Fruit fly (Drosophila melanogaster): ENCODE data around the gene Obp83a.

Obp83a gene

DNA sequence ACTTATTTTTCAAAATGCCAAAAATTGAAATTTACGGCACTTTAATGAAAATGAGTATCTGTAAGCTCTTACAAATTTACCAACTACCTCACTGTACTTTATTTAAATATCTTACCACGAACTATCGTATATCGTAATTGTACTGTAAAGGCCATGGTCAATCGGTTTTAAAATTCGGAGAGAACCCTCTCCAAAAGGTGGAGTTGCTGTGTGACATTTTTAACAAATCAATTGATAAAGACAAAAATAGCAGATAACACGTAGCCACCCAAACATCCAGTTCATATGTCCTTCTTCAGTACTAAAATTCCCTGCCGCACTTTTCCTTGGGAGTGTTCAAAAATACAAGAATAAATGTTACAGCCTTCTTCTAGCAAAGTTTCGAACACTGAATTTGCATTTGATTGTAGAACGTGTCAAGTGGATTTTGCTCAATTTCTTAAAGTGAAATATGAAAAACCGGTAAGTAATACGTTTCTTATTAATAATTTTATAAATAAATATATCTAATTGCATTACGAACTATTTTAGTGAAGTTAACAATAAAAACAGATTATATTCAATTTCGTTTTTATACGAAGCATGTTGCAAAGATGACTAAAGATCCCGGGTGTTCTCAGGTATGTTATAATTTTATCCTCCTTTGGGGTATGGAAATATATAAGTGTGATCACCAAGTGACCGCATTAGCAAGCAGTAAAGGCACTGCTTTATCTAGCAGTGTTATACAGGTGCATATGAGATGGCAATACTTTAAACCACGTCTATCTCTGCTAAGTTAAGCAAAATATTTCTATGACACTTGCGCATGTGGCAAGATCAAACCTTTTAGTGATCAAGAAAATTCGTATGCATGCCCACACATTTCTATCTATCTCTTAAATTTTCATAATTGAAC, 34.7 kb upstream of the Obp83a start (continued):
- TF ChIP-seq CG13287 (GFP tag; IDR thresholded peaks at IDR 0.05; ENCODE audit: partially characterized antibody) (peak; percentile 30), Myb (GFP tag; optimal IDR thresholded peaks at IDR 0.05) (peak; percentile 28), HmgD (GFP tag; optimal IDR thresholded peaks at IDR 0.05) (no peak), CG10267 (tag; optimal IDR thresholded peaks at IDR 0.05) (peak; percentile 66), prd (optimal IDR thresholded peaks at IDR 0.05) (no peak), prd (GFP tag; IDR thresholded peaks at IDR 0.05) (no peak), Dll (GFP tag; IDR thresholded peaks at IDR 0.05; ENCODE audit: partially characterized antibody) (peak; percentile 52; the same call in 2 of the 4 replicates), CG43689 (GFP tag; IDR thresholded peaks at IDR 0.05) (no peak), HLHmδ (GFP tag; optimal IDR thresholded peaks at IDR 0.05) (no peak), pzg (GFP tag; optimal IDR thresholded peaks at IDR 0.05) (peak; percentile 18), CG1603 (tag; optimal IDR thresholded peaks at IDR 0.05) (peak; percentile 21)

DNA sequence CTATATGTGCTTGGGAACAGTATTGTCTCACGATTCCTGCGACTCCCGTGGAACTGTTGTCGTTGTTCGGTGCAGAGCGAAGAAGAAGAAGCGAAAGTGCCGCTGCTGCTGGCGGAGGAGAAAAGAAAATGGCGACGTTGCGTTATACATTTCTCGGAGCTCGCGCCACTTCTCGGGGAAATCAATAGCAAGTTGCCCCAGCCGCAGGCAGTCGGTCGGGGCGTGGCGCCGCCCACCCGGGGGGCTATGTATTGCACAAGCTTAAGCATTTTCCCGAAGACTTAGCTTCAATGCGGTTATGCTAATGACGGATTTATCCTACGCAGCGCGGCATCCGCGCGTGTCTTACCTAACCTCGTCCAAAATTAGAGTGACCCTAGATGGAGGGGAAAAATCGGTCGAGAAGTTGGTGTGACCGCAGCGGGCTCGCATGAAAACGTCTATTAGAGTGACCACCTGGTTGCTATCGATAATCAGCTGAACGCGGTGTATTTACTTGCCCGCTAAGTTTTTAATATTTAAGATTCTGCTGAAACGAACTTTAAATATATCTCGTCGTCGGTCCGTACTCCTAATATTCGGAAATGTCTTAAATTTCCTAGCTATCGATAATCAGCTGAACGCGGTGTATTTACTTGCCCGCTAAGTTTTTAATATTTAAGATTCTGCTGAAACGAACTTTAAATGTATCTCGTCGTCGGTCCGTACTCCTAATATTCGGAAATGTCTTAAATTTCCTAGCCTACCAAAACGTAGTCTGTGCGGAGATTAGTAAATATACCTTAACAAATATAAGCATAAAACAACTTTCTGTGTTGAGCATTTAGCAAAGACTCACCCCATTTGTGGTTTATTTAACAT, 33.4 kb upstream of the Obp83a start, which contains the start of gene Rm62:
Rm62 (minus strand) TSS at position 378 of the 861 bp plus-strand sequence.
- TF ChIP-seq chn (GFP tag; optimal IDR thresholded peaks at IDR 0.05) (peak; percentile 14), CG2116 (GFP tag; optimal IDR thresholded peaks at IDR 0.05) (peak; percentile 66), hkb (optimal IDR thresholded peaks at IDR 0.05) (no peak), hkb (GFP tag; IDR thresholded peaks at IDR 0.05) (peak; percentile 56; the same call in 1 of the 2 replicates), CG11093 (GFP tag; IDR thresholded peaks at IDR 0.05) (no peak), jumu (GFP tag; optimal IDR thresholded peaks at IDR 0.05) (no peak), kah (GFP tag; optimal IDR thresholded peaks at IDR 0.05) (peak; percentile 18), Nf-YA (GFP tag; IDR thresholded peaks at IDR 0.05) (no peak), Hr51 (GFP tag; optimal IDR thresholded peaks at IDR 0.05) (peak in 1 of 2 experiments; percentile 17), CG8290 (GFP tag; optimal IDR thresholded peaks at IDR 0.05) (no peak), CG8290 (tag; optimal IDR thresholded peaks at IDR 0.05) (peak; percentile 31 to 66), dm (GFP tag; optimal IDR thresholded peaks at IDR 0.05) (peak; percentile 53), Tbp (GFP tag; optimal IDR thresholded peaks at IDR 0.05) (no peak), mirr (GFP tag; optimal IDR thresholded peaks at IDR 0.05) (peak; percentile 32), CrebB (tag; optimal IDR thresholded peaks at IDR 0.05) (peak; percentile 4), ems (GFP tag; optimal IDR thresholded peaks at IDR 0.05) (no peak), Oaz (GFP tag; IDR thresholded peaks at IDR 0.05) (0 out of 2 replicates have a peak, but pooled peaks have one; percentile 10), org-1 (GFP tag; optimal IDR thresholded peaks at IDR 0.05) (peak; percentile 44), maf-S (GFP tag; optimal IDR thresholded peaks at IDR 0.05) (no peak), Hand (GFP tag; optimal IDR thresholded peaks at IDR 0.05) (peak; percentile 11), Oli (tag; optimal IDR thresholded peaks at IDR 0.05) (no peak), ftz-f1 (GFP tag; optimal IDR thresholded peaks at IDR 0.05) (peak; percentile 36), CG11695 (GFP tag; IDR thresholded peaks at IDR 0.05) (peak; percentile 36; the same call in 1 of the 3 replicates), CG10274 (GFP tag; optimal IDR thresholded peaks at IDR 0.05) (no peak), Atf-2 (GFP tag; optimal IDR thresholded peaks at IDR 0.05) (no peak), sr (GFP tag; IDR thresholded peaks at IDR 0.05) (peak; percentile 67; the same call in 1 of the 3 replicates), dysf (GFP tag; IDR thresholded peaks at IDR 0.05) (no peak; the same call in 2 of the 3 replicates), luna (GFP tag; optimal IDR thresholded peaks at IDR 0.05) (no peak), CG7963 (GFP tag; IDR thresholded peaks at IDR 0.05; ENCODE audit: partially characterized antibody) (0 out of 3 replicates have a peak, but pooled peaks have one; percentile 38), CG12071 (GFP tag; optimal IDR thresholded peaks at IDR 0.05) (peak; percentile 44), CG18619 (GFP tag; optimal IDR thresholded peaks at IDR 0.05) (peak; percentile 0), bsh (GFP tag; optimal IDR thresholded peaks at IDR 0.05) (peak; percentile 2 to 12), tap (tag; optimal IDR thresholded peaks at IDR 0.05) (peak; percentile 22), HLH54F (GFP tag; optimal IDR thresholded peaks at IDR 0.05) (no peak), sug (tag; optimal IDR thresholded peaks at IDR 0.05) (peak; percentile 41)

Measured in whole organism, embryonic.